Worm (Caenorhabditis elegans) whole organism, L2 larva: Measurements from ENCODE around the gene fbxa-71.

Experiments used
- F13H6.1 ChIP-seq: sonication (generic microtip); optimal IDR thresholded peaks from 2 replicates; lab custom pipeline; 2016; ENCODE audit warnings: missing genetic modification characterization, missing compliant biosample characterization
- R02D3.7 ChIP-seq: fragments of 150-350 bp; optimal IDR thresholded peaks from 2 replicates; lab custom pipeline; 2014; ENCODE audit warnings: missing biosample characterization, missing genetic modification characterization
- ZK546.5 ChIP-seq: sonication (generic microtip); optimal IDR thresholded peaks from 2 replicates; lab custom pipeline; 2017; ENCODE audit warnings: missing biosample characterization, missing genetic modification characterization
- alr-1 ChIP-seq: fragments of 150-350 bp; optimal IDR thresholded peaks from 2 replicates; lab custom pipeline; 2014; ENCODE audit warnings: missing biosample characterization, missing genetic modification characterization
- blmp-1 ChIP-seq: sonication (generic microtip); optimal IDR thresholded peaks from 2 replicates; lab custom pipeline; 2017; ENCODE audit warnings: missing genetic modification characterization, mild to moderate bottlenecking, missing compliant biosample characterization, antibody characterized with exemption, moderate library complexity; ENCODE audit not compliant: insufficient read depth
- ceh-16 ChIP-seq: fragments of 150-350 bp; optimal IDR thresholded peaks from 2 replicates; lab custom pipeline; 2014; ENCODE audit warnings: missing biosample characterization, missing genetic modification characterization
- crh-2 ChIP-seq: sonication (generic microtip); optimal IDR thresholded peaks from 2 replicates; lab custom pipeline; 2017; ENCODE audit warnings: missing biosample characterization, missing genetic modification characterization
- egl-27 ChIP-seq: sonication (generic microtip); optimal IDR thresholded peaks from 3 replicates; lab custom pipeline; 2017; ENCODE audit warnings: missing biosample characterization, missing genetic modification reagents, missing genetic modification characterization
- elt-1 ChIP-seq: fragments of 150-350 bp; optimal IDR thresholded peaks from 2 replicates; lab custom pipeline; 2014; ENCODE audit warnings: missing biosample characterization, missing genetic modification characterization
- fos-1 ChIP-seq: fragments of 150-350 bp; optimal IDR thresholded peaks from 2 replicates; lab custom pipeline; 2014; ENCODE audit warnings: missing biosample characterization, missing genetic modification characterization
- gmeb-1 ChIP-seq: fragments of 150-350 bp; optimal IDR thresholded peaks from 2 replicates; lab custom pipeline; 2014; ENCODE audit warnings: missing biosample characterization, missing genetic modification characterization
- lin-11 ChIP-seq: fragments of 150-350 bp; sonication (generic microtip); optimal IDR thresholded peaks from 2 replicates; lab custom pipeline; 2014; ENCODE audit warnings: missing biosample characterization, missing genetic modification characterization, inconsistent platforms, mixed read lengths
- lin-13 ChIP-seq: fragments of 150-350 bp; optimal IDR thresholded peaks from 2 replicates; lab custom pipeline; 2014; ENCODE audit warnings: missing biosample characterization, missing genetic modification reagents, missing genetic modification characterization
- lin-39 ChIP-seq: fragments of 150-350 bp; optimal IDR thresholded peaks from 2 replicates; lab custom pipeline; 2014; ENCODE audit warnings: missing biosample characterization, missing genetic modification reagents, missing genetic modification characterization
- mdl-1 ChIP-seq, 2 experiments: fragments of 150-350 bp in 1 of 2; sonication (generic microtip) in 1 of 2; optimal IDR thresholded peaks; 2 replicates each; lab custom pipeline; 2017; ENCODE audit warnings: missing biosample characterization in 2 of 2, missing genetic modification characterization in 2 of 2
- nhr-10 ChIP-seq: sonication (generic microtip); optimal IDR thresholded peaks from 2 replicates; lab custom pipeline; 2017; ENCODE audit warnings: missing biosample characterization, missing genetic modification characterization
- nhr-11 ChIP-seq: fragments of 150-350 bp; optimal IDR thresholded peaks from 2 replicates; lab custom pipeline; 2014; ENCODE audit warnings: missing biosample characterization, missing genetic modification characterization
- nhr-129 ChIP-seq: fragments of 150-350 bp; optimal IDR thresholded peaks from 2 replicates; lab custom pipeline; 2014; ENCODE audit warnings: missing biosample characterization, missing genetic modification characterization
- nhr-21 ChIP-seq: fragments of 150-350 bp; optimal IDR thresholded peaks from 2 replicates; lab custom pipeline; 2014; ENCODE audit warnings: missing biosample characterization, missing genetic modification characterization
- nhr-23 ChIP-seq: fragments of 150-350 bp; optimal IDR thresholded peaks from 2 replicates; lab custom pipeline; 2014; ENCODE audit warnings: missing biosample characterization, missing genetic modification reagents, missing genetic modification characterization
- nhr-237 ChIP-seq: fragments of 150-350 bp; optimal IDR thresholded peaks from 2 replicates; lab custom pipeline; 2014; ENCODE audit warnings: missing biosample characterization, missing genetic modification characterization
- nhr-25 ChIP-seq: fragments of 150-350 bp; sonication (generic microtip); optimal IDR thresholded peaks from 3 replicates; lab custom pipeline; 2014; ENCODE audit warnings: missing biosample characterization, missing genetic modification characterization
- nhr-6 ChIP-seq: fragments of 150-350 bp; optimal IDR thresholded peaks from 2 replicates; lab custom pipeline; 2014; ENCODE audit warnings: missing biosample characterization, missing genetic modification characterization
- nhr-77 ChIP-seq: fragments of 150-350 bp; optimal IDR thresholded peaks from 2 replicates; lab custom pipeline; 2014; ENCODE audit warnings: missing biosample characterization, missing genetic modification characterization
- peb-1 ChIP-seq: fragments of 150-350 bp; optimal IDR thresholded peaks from 2 replicates; lab custom pipeline; 2014; ENCODE audit warnings: missing biosample characterization, missing genetic modification characterization
- snpc-4 ChIP-seq: fragments of 150-350 bp; optimal IDR thresholded peaks from 2 replicates; lab custom pipeline; 2014; ENCODE audit warnings: missing biosample characterization, missing genetic modification characterization
- unc-39 ChIP-seq: fragments of 150-350 bp; optimal IDR thresholded peaks from 2 replicates; lab custom pipeline; 2014; ENCODE audit warnings: missing biosample characterization, missing genetic modification characterization
- unc-55 ChIP-seq: fragments of 150-350 bp; sonication (generic microtip); optimal IDR thresholded peaks from 3 replicates; lab custom pipeline; 2014; ENCODE audit warnings: missing biosample characterization, missing genetic modification reagents, missing genetic modification characterization
- unc-62 ChIP-seq: fragments of 150-350 bp; optimal IDR thresholded peaks from 2 replicates; lab custom pipeline; 2014; ENCODE audit warnings: missing biosample characterization, missing genetic modification reagents, missing genetic modification characterization
- ztf-1 ChIP-seq: fragments of 200-800 bp; sonication (Bioruptor generic); conservative IDR thresholded peaks from 2 replicates; pipeline ENCODE4 v1.3.6; 2022; ENCODE audit warnings: missing genetic modification characterization, missing compliant biosample characterization
- ztf-11 ChIP-seq: sonication (generic microtip); optimal IDR thresholded peaks from 2 replicates; lab custom pipeline; 2017; ENCODE audit warnings: missing biosample characterization, missing genetic modification characterization
- ztf-4 ChIP-seq: fragments of 150-350 bp; optimal IDR thresholded peaks from 2 replicates; lab custom pipeline; 2014; ENCODE audit warnings: missing biosample characterization, missing genetic modification characterization

Gene fbxa-71

DNA sequence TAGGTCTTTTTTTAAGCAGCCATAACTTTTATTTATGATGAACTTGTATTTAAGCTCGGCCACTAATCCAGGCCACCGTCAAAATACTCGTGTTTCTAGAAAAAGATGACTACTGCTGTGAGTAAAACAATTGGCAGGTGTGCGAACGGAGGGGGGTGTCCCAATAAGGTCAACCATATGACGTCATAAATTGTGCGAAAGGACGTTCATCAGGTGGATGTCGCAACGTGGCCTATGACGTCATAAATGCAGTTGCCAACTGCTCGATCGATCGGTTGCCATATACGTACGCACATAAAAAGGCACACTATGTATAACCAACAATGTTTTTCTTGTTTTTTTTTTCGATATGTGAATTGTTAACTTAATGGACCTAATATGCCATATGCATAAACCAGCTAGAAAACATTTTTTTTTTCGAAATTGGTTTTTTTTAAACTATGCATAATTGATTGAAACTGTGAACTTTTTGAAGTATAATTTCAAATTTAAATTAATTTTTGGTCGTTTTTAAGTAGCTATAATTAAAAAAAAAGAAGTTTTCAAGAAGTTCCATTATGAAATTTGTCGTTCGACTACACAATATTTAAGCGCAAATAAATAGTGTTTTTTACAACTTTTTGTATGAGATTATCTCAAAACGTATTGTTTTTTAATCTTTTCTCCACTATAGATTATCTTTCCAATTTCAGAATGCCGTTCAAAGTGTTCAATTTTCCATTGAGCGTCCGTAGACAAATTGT is 21.3 kb upstream of the fbxa-71 start, which contains the start of gene C39B5.2:
Gene C39B5.2 (plus strand): TSS at position 693 of the 743 bp plus-strand sequence.
- TF ChIP-seq R02D3.7 (tag; lab: Kevin White, UChicago), result no peak
- TF ChIP-seq elt-1 (tag; lab: Kevin White, UChicago), result no peak
- TF ChIP-seq lin-13 (GFP tag; lab: Kevin White, UChicago), result no peak
- TF ChIP-seq ztf-11 (tag; lab: Kevin White, UChicago), result no peak
- TF ChIP-seq nhr-129 (tag; lab: Kevin White, UChicago), result no peak
- TF ChIP-seq nhr-11, result no peak
- no peak for TF ChIP-seq ztf-4 (tag; lab: Kevin White, UChicago)
- TF ChIP-seq ceh-16, result no peak
- no peak for TF ChIP-seq unc-62 (GFP tag; lab: Kevin White, UChicago)
- no peak for TF ChIP-seq peb-1 (tag; lab: Kevin White, UChicago)
- TF ChIP-seq crh-2 (tag; lab: Kevin White, UChicago), result no peak
- TF ChIP-seq alr-1 (tag; lab: Kevin White, UChicago), result no peak

DNA sequence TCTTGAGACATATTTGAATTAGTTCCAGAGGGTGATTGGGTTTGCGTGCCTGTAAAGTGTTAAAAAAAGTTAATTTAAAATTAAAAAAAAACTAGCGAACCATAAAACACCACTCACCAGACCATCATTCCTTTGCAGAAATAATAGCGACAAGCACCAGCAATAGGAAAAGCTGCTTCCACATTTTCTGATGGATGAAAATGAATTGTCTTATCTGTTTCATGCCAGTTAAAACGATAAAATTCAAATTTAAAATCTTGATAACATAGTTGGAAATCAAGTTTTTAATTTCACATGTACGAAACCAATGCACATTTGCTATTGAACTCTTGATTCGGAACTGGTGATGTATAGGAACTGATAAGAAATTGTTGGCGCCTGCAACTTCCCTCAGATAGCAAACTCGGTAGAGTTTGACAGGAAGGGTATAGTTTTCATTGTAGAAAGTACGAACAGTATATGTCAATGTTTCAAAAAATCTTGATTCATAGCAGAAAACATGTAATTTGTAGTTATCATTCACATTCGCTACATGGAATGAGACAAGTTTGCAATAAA is 16.0 kb upstream of the fbxa-71 start, which contains the start of gene C39B5.10:
Gene C39B5.10 (minus strand): TSS at position 51 of the 558 bp plus-strand sequence.
- TF ChIP-seq lin-13 (GFP tag; lab: Kevin White, UChicago) (no peak), blmp-1 (tag; lab: Kevin White, UChicago) (no peak), fos-1 (tag; lab: Kevin White, UChicago) (peak; percentile 89)

DNA sequence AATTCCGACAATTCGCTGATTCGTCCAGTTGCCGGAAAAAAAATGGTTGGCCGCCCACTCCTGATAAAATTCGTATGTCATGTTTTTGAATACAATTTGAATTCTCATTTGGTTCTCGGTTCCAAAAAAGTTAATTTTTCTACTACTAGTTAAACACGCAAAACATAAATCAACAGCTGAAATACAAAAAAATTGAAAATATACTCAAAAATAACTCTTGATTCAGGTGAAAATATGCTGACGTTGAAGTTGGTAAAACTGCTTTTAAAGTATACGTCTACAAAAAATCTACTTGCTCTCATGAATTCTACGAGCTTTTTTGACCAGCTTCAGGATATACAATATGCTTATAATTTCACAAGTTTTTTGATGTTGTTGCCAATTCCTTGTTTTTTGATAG is 15.2 kb upstream of the fbxa-71 start, which contains the start of gene srz-56:
Gene srz-56 (plus strand): TSS at position 301 of the 400 bp plus-strand sequence.
- TF ChIP-seq snpc-4 (tag; lab: Kevin White, UChicago), result no peak
- no peak for TF ChIP-seq nhr-25
- no peak for TF ChIP-seq ztf-1 (GFP tag; lab: Robert Waterston, UW)
- no peak for TF ChIP-seq egl-27 (tag; lab: Kevin White, UChicago)
- no peak for TF ChIP-seq nhr-10 (tag; lab: Kevin White, UChicago)
- TF ChIP-seq nhr-77 (tag; lab: Kevin White, UChicago), result no peak
- no peak for TF ChIP-seq F13H6.1
- TF ChIP-seq unc-39 (tag; lab: Kevin White, UChicago), result no peak
- no peak for TF ChIP-seq alr-1 (tag; lab: Kevin White, UChicago)

DNA sequence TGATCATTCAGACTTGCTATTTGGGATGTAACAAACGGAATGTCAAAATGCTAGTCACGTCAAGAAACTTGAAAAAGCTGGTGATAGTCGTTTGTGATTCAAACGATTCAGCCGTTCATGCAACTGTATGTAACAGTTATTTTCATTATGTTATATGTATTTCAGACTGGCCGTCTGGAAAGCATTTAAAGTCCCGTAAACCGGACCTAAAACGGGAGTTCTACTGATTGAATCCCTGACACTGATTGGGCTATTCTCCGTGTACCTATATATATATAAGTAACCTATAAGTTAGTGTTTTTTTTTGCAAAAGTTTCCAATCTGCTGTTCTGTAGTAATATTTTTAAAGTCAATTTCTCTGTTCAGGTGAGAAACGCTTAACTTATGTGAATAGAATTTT is 12.0 kb upstream of the fbxa-71 start:
- TF ChIP-seq blmp-1 (tag; lab: Kevin White, UChicago) (no peak), ztf-1 (GFP tag; lab: Robert Waterston, UW) (no peak), nhr-25 (no peak), snpc-4 (tag; lab: Kevin White, UChicago) (no peak)

DNA sequence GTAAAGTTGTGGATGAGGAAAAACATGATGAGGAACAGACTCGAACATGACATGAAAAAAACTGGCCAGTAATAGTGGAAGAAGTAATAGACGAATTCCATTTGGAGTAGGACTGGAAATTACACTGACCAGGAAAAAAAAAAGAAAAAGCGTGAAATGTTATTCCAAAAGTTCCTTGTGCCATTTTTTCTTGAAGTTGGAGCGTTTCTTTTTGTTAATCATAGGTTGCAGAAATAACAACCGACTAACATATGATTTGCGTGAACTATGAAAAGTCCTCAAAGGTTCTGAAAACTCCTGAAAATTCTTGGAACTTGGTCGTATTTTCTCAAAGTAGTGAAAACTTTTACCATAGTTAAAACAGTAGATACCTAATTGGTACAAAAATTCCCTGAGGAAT is 9.9 kb upstream of the fbxa-71 start, which contains the start of gene srd-67:
Gene srd-67 (minus strand): TSS at position 101 of the 400 bp plus-strand sequence.
- TF ChIP-seq lin-39 (no peak), nhr-6 (tag; lab: Kevin White, UChicago) (no peak), blmp-1 (tag; lab: Kevin White, UChicago) (no peak), elt-1 (tag; lab: Kevin White, UChicago) (no peak), ZK546.5 (tag; lab: Kevin White, UChicago) (no peak), nhr-23 (tag; lab: Kevin White, UChicago) (no peak), nhr-129 (tag; lab: Kevin White, UChicago) (no peak), gmeb-1 (no peak), mdl-1 (tag; optimal IDR thresholded peaks at IDR 0.05; lab: Kevin White, UChicago) (no peak), fos-1 (tag; lab: Kevin White, UChicago) (no peak), crh-2 (tag; lab: Kevin White, UChicago) (no peak), nhr-21 (tag; lab: Kevin White, UChicago) (no peak), ztf-4 (tag; lab: Kevin White, UChicago) (no peak), lin-11 (no peak), unc-55 (no peak), nhr-237 (no peak), peb-1 (tag; lab: Kevin White, UChicago) (no peak)
